Worm (Caenorhabditis elegans) whole organism, young adult: ENCODE data around the gene oac-23.
A peak's percentile ranks its signal among the peaks of the same experiment; 100 is the strongest.

Experiments
- B0035.1 ChIP-seq: sonication (generic microtip); optimal IDR thresholded peaks from 2 replicates; lab custom pipeline; 2016; ENCODE audit warnings: missing genetic modification characterization, mild to moderate bottlenecking, missing compliant biosample characterization, missing genotype, missing genetic modification reagents
- C17E4.6 ChIP-seq: fragments of 200-800 bp; sonication (Bioruptor generic); IDR thresholded peaks from 2 replicates; pipeline ENCODE4 v1.3.6; 2022; ENCODE audit warnings: missing genetic modification reagents, missing genetic modification characterization, missing compliant biosample characterization
- F37B4.10 ChIP-seq: fragments of 200-800 bp; sonication (Bioruptor generic); IDR thresholded peaks from 2 replicates; pipeline ENCODE4 v1.3.6; 2022; ENCODE audit warnings: missing genetic modification characterization, missing compliant biosample characterization
- T26A5.8 ChIP-seq: sonication (generic microtip); optimal IDR thresholded peaks from 2 replicates; lab custom pipeline; 2016; ENCODE audit warnings: missing genetic modification characterization, missing compliant biosample characterization
- Y53G8AR.9 ChIP-seq: fragments of 200-800 bp; sonication (Bioruptor generic); conservative IDR thresholded peaks from 2 replicates; pipeline ENCODE4 v1.3.6; 2022; ENCODE audit warnings: missing genetic modification reagents, missing genetic modification characterization, missing compliant biosample characterization
- Y56A3A.18 ChIP-seq: fragments of 200-800 bp; sonication (Bioruptor generic); IDR thresholded peaks from 2 replicates; pipeline ENCODE4 v1.3.6; 2022; ENCODE audit warnings: missing genetic modification reagents, missing genetic modification characterization, missing compliant biosample characterization
- Y67H2A.10 ChIP-seq: fragments of 200-800 bp; sonication (Bioruptor generic); conservative IDR thresholded peaks from 2 replicates; pipeline ENCODE4 v1.3.6; 2022; ENCODE audit warnings: missing genetic modification reagents, missing genetic modification characterization, missing compliant biosample characterization
- Y79H2A.3 ChIP-seq: fragments of 200-800 bp; sonication (Bioruptor generic); conservative IDR thresholded peaks from 2 replicates; pipeline ENCODE4 v1.3.6; 2022; ENCODE audit warnings: missing genetic modification reagents, missing genetic modification characterization, missing compliant biosample characterization
- ZK185.1 ChIP-seq: sonication (generic microtip); optimal IDR thresholded peaks from 2 replicates; lab custom pipeline; 2016; ENCODE audit warnings: mild to moderate bottlenecking, missing genetic modification characterization, missing compliant biosample characterization; ENCODE audit not compliant: poor library complexity, severe bottlenecking
- aptf-2 ChIP-seq: fragments of 200-800 bp; sonication (Bioruptor generic); conservative IDR thresholded peaks from 2 replicates; pipeline ENCODE4 v1.3.6; 2022; ENCODE audit warnings: missing genetic modification reagents, missing genetic modification characterization, missing compliant biosample characterization
- atf-7 ChIP-seq: sonication (generic microtip); optimal IDR thresholded peaks from 2 replicates; lab custom pipeline; 2017; ENCODE audit warnings: mild to moderate bottlenecking, missing genetic modification characterization, missing compliant biosample characterization
- athp-1 ChIP-seq: sonication (generic microtip); optimal IDR thresholded peaks from 2 replicates; lab custom pipeline; 2017; ENCODE audit warnings: mild to moderate bottlenecking, missing genetic modification characterization, missing compliant biosample characterization
- bed-2 ChIP-seq: fragments of 200-800 bp; sonication (Bioruptor generic); IDR thresholded peaks from 2 replicates; pipeline ENCODE4 v1.3.6; 2022; ENCODE audit warnings: missing genetic modification reagents, missing genetic modification characterization, missing compliant biosample characterization
- ceh-91 ChIP-seq: fragments of 200-800 bp; sonication (Bioruptor generic); IDR thresholded peaks from 2 replicates; pipeline ENCODE4 v1.3.6; 2022; ENCODE audit warnings: missing genetic modification reagents, missing genetic modification characterization, missing compliant biosample characterization
- efl-1 ChIP-seq: fragments of 150-350 bp; optimal IDR thresholded peaks from 2 replicates; lab custom pipeline; 2014; ENCODE audit warnings: missing biosample characterization, missing genetic modification reagents, missing genetic modification characterization
- egl-18 ChIP-seq: fragments of 200-800 bp; sonication (Bioruptor generic); IDR thresholded peaks from 2 replicates; pipeline ENCODE4 v1.3.6; 2022; ENCODE audit warnings: missing genetic modification reagents, missing genetic modification characterization, missing compliant biosample characterization
- ets-4 ChIP-seq: fragments of 200-800 bp; sonication (Bioruptor generic); optimal IDR thresholded peaks from 2 replicates; lab custom pipeline; 2018; ENCODE audit warnings: mild to moderate bottlenecking, missing genetic modification characterization, missing compliant biosample characterization
- him-1 ChIP-seq: sonication (generic microtip); optimal IDR thresholded peaks from 2 replicates; lab custom pipeline; 2016; ENCODE audit warnings: missing genotype, missing genetic modification reagents, missing genetic modification characterization, missing compliant biosample characterization
- hlh-12 ChIP-seq: sonication (generic microtip); optimal IDR thresholded peaks from 2 replicates; lab custom pipeline; 2016; ENCODE audit warnings: missing genetic modification characterization, missing compliant biosample characterization
- hsf-1 ChIP-seq: fragments of 200-800 bp; sonication (Bioruptor generic); IDR thresholded peaks from 2 replicates; pipeline ENCODE4 v1.3.6; 2022; ENCODE audit warnings: missing genetic modification reagents, missing genetic modification characterization, missing compliant biosample characterization
- let-607 ChIP-seq, 2 experiments: fragments of 200-800 bp in 1 of 2; sonication (Bioruptor generic) in 1 of 2; sonication (generic microtip) in 1 of 2; optimal IDR thresholded peaks; 2 replicates each; lab custom pipeline; 2016 to 2018; ENCODE audit warnings: mild to moderate bottlenecking in 2 of 2, missing compliant biosample characterization in 2 of 2, missing genetic modification characterization in 2 of 2, moderate library complexity in 2 of 2, missing genotype in 1 of 2
- madf-6 ChIP-seq: fragments of 200-800 bp; sonication (Bioruptor generic); IDR thresholded peaks from 2 replicates; pipeline ENCODE4 v1.3.6; 2022; ENCODE audit warnings: missing genetic modification reagents, missing genetic modification characterization, missing compliant biosample characterization
- mes-4 ChIP-seq: sonication (generic microtip); optimal IDR thresholded peaks from 2 replicates; lab custom pipeline; 2016; ENCODE audit warnings: missing genotype, missing genetic modification characterization, missing compliant biosample characterization
- mxl-1 ChIP-seq: sonication (generic microtip); optimal IDR thresholded peaks from 2 replicates; lab custom pipeline; 2016; ENCODE audit warnings: missing genetic modification characterization, missing compliant biosample characterization
- nhr-27 ChIP-seq: fragments of 200-800 bp; sonication (Bioruptor generic); optimal IDR thresholded peaks from 2 replicates; lab custom pipeline; 2018; ENCODE audit warnings: mild to moderate bottlenecking, missing genetic modification characterization, moderate library complexity, missing compliant biosample characterization
- nhr-80 ChIP-seq: sonication (generic microtip); optimal IDR thresholded peaks from 2 replicates; lab custom pipeline; 2016; ENCODE audit warnings: missing genetic modification characterization, missing compliant biosample characterization
- rcor-1 ChIP-seq: fragments of 200-800 bp; sonication (Bioruptor generic); IDR thresholded peaks from 2 replicates; pipeline ENCODE4 v1.3.6; 2022; ENCODE audit warnings: missing genetic modification reagents, missing genetic modification characterization, missing compliant biosample characterization
- rpc-1 ChIP-seq, 2 experiments: fragments of 150-350 bp in 1 of 2; sonication (generic microtip) in 1 of 2; optimal IDR thresholded peaks; 2 replicates each; lab custom pipeline; 2014 to 2018; ENCODE audit warnings: missing biosample characterization in 1 of 2, missing genetic modification characterization in 1 of 2, missing genetic modification reagents in 1 of 2, missing genotype in 1 of 2
- sea-2 ChIP-seq: fragments of 200-800 bp; sonication (Bioruptor generic); IDR thresholded peaks from 2 replicates; pipeline ENCODE4 v1.3.6; 2022; ENCODE audit warnings: missing genetic modification characterization, missing compliant biosample characterization
- sptf-2 ChIP-seq: fragments of 200-800 bp; sonication (Bioruptor generic); optimal IDR thresholded peaks from 2 replicates; lab custom pipeline; 2018; ENCODE audit warnings: mild to moderate bottlenecking, missing genetic modification characterization, missing compliant biosample characterization
- tbp1 ChIP-seq: fragments of 200-800 bp; sonication (Bioruptor generic); optimal IDR thresholded peaks from 2 replicates; lab custom pipeline; 2018; ENCODE audit warnings: mild to moderate bottlenecking, missing genetic modification characterization, missing compliant biosample characterization
- tbx-9 ChIP-seq: sonication (generic microtip); optimal IDR thresholded peaks from 2 replicates; lab custom pipeline; 2016; ENCODE audit warnings: borderline replicate concordance, missing genetic modification characterization, inconsistent platforms, missing compliant biosample characterization
- tlf-1 ChIP-seq: fragments of 200-800 bp; sonication (Bioruptor generic); optimal IDR thresholded peaks from 2 replicates; lab custom pipeline; 2018; ENCODE audit warnings: mild to moderate bottlenecking, missing genetic modification characterization, missing compliant biosample characterization
- unc-62 ChIP-seq: fragments of 150-350 bp; optimal IDR thresholded peaks from 2 replicates; lab custom pipeline; 2014; ENCODE audit warnings: missing biosample characterization, missing genetic modification reagents, missing genetic modification characterization
- zim-3 ChIP-seq: sonication (generic microtip); optimal IDR thresholded peaks from 2 replicates; lab custom pipeline; 2017; ENCODE audit warnings: mild to moderate bottlenecking, missing genetic modification characterization, moderate library complexity, missing compliant biosample characterization
- ztf-18 ChIP-seq: sonication (generic microtip); optimal IDR thresholded peaks from 2 replicates; lab custom pipeline; 2016; ENCODE audit warnings: missing genotype, mild to moderate bottlenecking, missing genetic modification characterization, missing compliant biosample characterization
- ztf-22 ChIP-seq: fragments of 200-800 bp; sonication (Bioruptor generic); optimal IDR thresholded peaks from 2 replicates; lab custom pipeline; 2018; ENCODE audit warnings: mild to moderate bottlenecking, missing genetic modification characterization, moderate library complexity, missing compliant biosample characterization
- ztf-25 ChIP-seq: fragments of 200-800 bp; sonication (Bioruptor generic); IDR thresholded peaks from 2 replicates; pipeline ENCODE4 v1.3.6; 2022; ENCODE audit warnings: missing genetic modification reagents, missing genetic modification characterization, missing compliant biosample characterization

Gene oac-23

ce11 chrIV:3892027-3892426 lies 10.8 kb downstream of the oac-23 start, which contains the start of gene F56D6.9 (continued):
- no peak for TF ChIP-seq egl-18 (GFP tag; lab: Robert Waterston, UW)

- TF ChIP-seq sea-2 = no peak
- no peak for TF ChIP-seq ztf-25 (GFP tag; lab: Robert Waterston, UW)
- no peak for TF ChIP-seq C17E4.6 (GFP tag; lab: Robert Waterston, UW)
- no peak for TF ChIP-seq ceh-91 (GFP tag; lab: Robert Waterston, UW)
- TF ChIP-seq efl-1 (GFP tag; lab: Kevin White, UChicago) = no peak
- no peak for TF ChIP-seq mxl-1 (tag; lab: Kevin White, UChicago)
Observed at ce11 chrIV:3894004-3894480, 12.8 kb downstream of the oac-23 start, which contains the start of gene F56D6.8. Gene F56D6.8 (minus strand): TSS chrIV:3894430.

- TF ChIP-seq aptf-2 (GFP tag; lab: Robert Waterston, UW) (no peak), him-1 (no peak)
Observed at ce11 chrIV:3894770-3895169, 13.5 kb downstream of the oac-23 start, which contains the start of gene dct-8. Gene dct-8 (plus strand): TSS chrIV:3895070.

ce11 chrIV:3899719-3900554 lies 18.7 kb downstream of the oac-23 start, which contains the start of gene srz-62:
Gene srz-62 (plus strand): TSS chrIV:3900504.
- TF ChIP-seq ZK185.1 = no peak
- no peak for TF ChIP-seq rpc-1 (optimal IDR thresholded peaks at IDR 0.05; lab: Kevin White, UChicago)
- TF ChIP-seq rpc-1 (tag; optimal IDR thresholded peaks at IDR 0.05; lab: Kevin White, UChicago) = no peak
- peak in 1 of 2 experiments; percentile 48 for TF ChIP-seq let-607 (tag; optimal IDR thresholded peaks at IDR 0.05; lab: Kevin White, UChicago)
- TF ChIP-seq tbp1 = peak; percentile 17
- peak; percentile 82 for TF ChIP-seq atf-7 (tag; lab: Kevin White, UChicago)
- TF ChIP-seq ets-4 (GFP tag; lab: Kevin White, UChicago) = peak; percentile 89
- no peak for TF ChIP-seq bed-2 (GFP tag; lab: Robert Waterston, UW)
- no peak for TF ChIP-seq Y79H2A.3
- no peak for TF ChIP-seq ztf-18 (tag; lab: Kevin White, UChicago)
- peak; percentile 50 for TF ChIP-seq tlf-1
- TF ChIP-seq athp-1 = no peak
- peak; percentile 95 for TF ChIP-seq nhr-80 (tag; lab: Kevin White, UChicago)
- TF ChIP-seq ztf-22 = peak; percentile 82
- no peak for TF ChIP-seq tbx-9 (tag; lab: Kevin White, UChicago)
- TF ChIP-seq nhr-27 (tag; lab: Kevin White, UChicago) = no peak
- peak; percentile 88 for TF ChIP-seq unc-62 (GFP tag; lab: Kevin White, UChicago)
- peak; percentile 44; the same call in 1 of the 2 replicates for TF ChIP-seq Y56A3A.18 (GFP tag; lab: Robert Waterston, UW)
- TF ChIP-seq, all 124 proteins: peak for 9

ce11 chrIV:3902955-3903354 lies 21.7 kb downstream of the oac-23 start, which contains the start of gene F56D6.6:
Gene F56D6.6 (plus strand): TSS chrIV:3903255.
- TF ChIP-seq Y53G8AR.9 = no peak

ce11 chrIV:3904620-3905019 lies 23.4 kb downstream of the oac-23 start, which contains the start of gene F56D6.21:
Gene F56D6.21 (plus strand): TSS chrIV:3904920.
- no peak for TF ChIP-seq madf-6 (GFP tag; lab: Robert Waterston, UW)
- TF ChIP-seq hsf-1 (GFP tag; lab: Robert Waterston, UW) = no peak
- TF ChIP-seq sptf-2 (GFP tag; lab: Kevin White, UChicago) = no peak
- TF ChIP-seq Y67H2A.10 (GFP tag; lab: Robert Waterston, UW) = no peak
- TF ChIP-seq him-1 = no peak
- TF ChIP-seq rcor-1 (GFP tag; lab: Robert Waterston, UW) = no peak
- TF ChIP-seq zim-3 (tag; lab: Kevin White, UChicago) = no peak
- TF ChIP-seq F37B4.10 (GFP tag; lab: Robert Waterston, UW) = no peak
- TF ChIP-seq mes-4 (tag; lab: Kevin White, UChicago) = no peak
- TF ChIP-seq hlh-12 (tag; lab: Kevin White, UChicago) = no peak
- TF ChIP-seq B0035.1 (tag; lab: Kevin White, UChicago) = no peak
- no peak for TF ChIP-seq T26A5.8 (tag; lab: Kevin White, UChicago)
- TF ChIP-seq, all 124 proteins: peak for 0
